Worm (Caenorhabditis elegans) whole organism, young adult: ENCODE data around the gene ttc-4.

Experiments used
- B0035.1 ChIP-seq: sonication (generic microtip); optimal IDR thresholded peaks from 2 replicates; lab custom pipeline; 2016; ENCODE audit warnings: missing genetic modification characterization, mild to moderate bottlenecking, missing compliant biosample characterization, missing genotype, missing genetic modification reagents
- B0261.1 ChIP-seq: sonication (generic microtip); optimal IDR thresholded peaks from 2 replicates; lab custom pipeline; 2016; ENCODE audit warnings: mild to moderate bottlenecking, missing genetic modification characterization, moderate library complexity, missing compliant biosample characterization
- F23B12.7 ChIP-seq: sonication (generic microtip); optimal IDR thresholded peaks from 2 replicates; lab custom pipeline; 2017; ENCODE audit warnings: missing genetic modification characterization, mild to moderate bottlenecking, missing compliant biosample characterization, antibody characterized with exemption, moderate library complexity; ENCODE audit not compliant: insufficient read depth
- Y56A3A.18 ChIP-seq: fragments of 200-800 bp; sonication (Bioruptor generic); IDR thresholded peaks from 2 replicates; pipeline ENCODE4 v1.3.6; 2022; ENCODE audit warnings: missing genetic modification reagents, missing genetic modification characterization, missing compliant biosample characterization
- ZK185.1 ChIP-seq: sonication (generic microtip); optimal IDR thresholded peaks from 2 replicates; lab custom pipeline; 2016; ENCODE audit warnings: mild to moderate bottlenecking, missing genetic modification characterization, missing compliant biosample characterization; ENCODE audit not compliant: poor library complexity, severe bottlenecking
- ama-1 ChIP-seq, 3 experiments: fragments of 150-350 bp in 1 of 3; sonication (generic microtip) in 2 of 3; optimal IDR thresholded peaks; 2 replicates each; lab custom pipeline; 2014 to 2018; ENCODE audit warnings: missing biosample characterization in 2 of 3, missing genetic modification characterization in 2 of 3, missing genetic modification reagents in 2 of 3
- atf-7 ChIP-seq: sonication (generic microtip); optimal IDR thresholded peaks from 2 replicates; lab custom pipeline; 2017; ENCODE audit warnings: mild to moderate bottlenecking, missing genetic modification characterization, missing compliant biosample characterization
- attf-6 ChIP-seq: fragments of 200-800 bp; sonication (Bioruptor generic); IDR thresholded peaks from 2 replicates; pipeline ENCODE4 v1.3.6; 2022; ENCODE audit warnings: missing genetic modification reagents, missing genetic modification characterization, missing compliant biosample characterization
- cebp-2 ChIP-seq: fragments of 200-800 bp; sonication (Bioruptor generic); IDR thresholded peaks from 2 replicates; pipeline ENCODE4 v1.3.6; 2022; ENCODE audit warnings: missing genetic modification characterization, missing compliant biosample characterization
- ceh-27 ChIP-seq: fragments of 200-800 bp; sonication (Bioruptor generic); optimal IDR thresholded peaks from 2 replicates; lab custom pipeline; 2018; ENCODE audit warnings: mild to moderate bottlenecking, missing genetic modification characterization, moderate library complexity, missing compliant biosample characterization
- ceh-91 ChIP-seq: fragments of 200-800 bp; sonication (Bioruptor generic); IDR thresholded peaks from 2 replicates; pipeline ENCODE4 v1.3.6; 2022; ENCODE audit warnings: missing genetic modification reagents, missing genetic modification characterization, missing compliant biosample characterization
- dox-1 ChIP-seq: fragments of 200-800 bp; sonication (Bioruptor generic); IDR thresholded peaks from 2 replicates; pipeline ENCODE4 v1.3.6; 2022; ENCODE audit warnings: missing genetic modification reagents, missing genetic modification characterization, missing compliant biosample characterization
- efl-1 ChIP-seq: fragments of 150-350 bp; optimal IDR thresholded peaks from 2 replicates; lab custom pipeline; 2014; ENCODE audit warnings: missing biosample characterization, missing genetic modification reagents, missing genetic modification characterization
- ekl-4 ChIP-seq: fragments of 200-800 bp; sonication (Bioruptor generic); IDR thresholded peaks from 2 replicates; pipeline ENCODE4 v1.3.6; 2022; ENCODE audit warnings: missing genetic modification reagents, missing genetic modification characterization, missing compliant biosample characterization
- ets-4 ChIP-seq: fragments of 200-800 bp; sonication (Bioruptor generic); optimal IDR thresholded peaks from 2 replicates; lab custom pipeline; 2018; ENCODE audit warnings: mild to moderate bottlenecking, missing genetic modification characterization, missing compliant biosample characterization
- fkh-3 ChIP-seq: sonication (generic microtip); optimal IDR thresholded peaks from 2 replicates; lab custom pipeline; 2016; ENCODE audit warnings: mild to moderate bottlenecking, missing genetic modification characterization, missing compliant biosample characterization
- hmg-1.2 ChIP-seq: fragments of 200-800 bp; sonication (Bioruptor generic); IDR thresholded peaks from 2 replicates; pipeline ENCODE4 v1.3.6; 2022; ENCODE audit warnings: missing genetic modification reagents, missing genetic modification characterization, missing compliant biosample characterization
- let-526 ChIP-seq: fragments of 200-800 bp; sonication (Bioruptor generic); IDR thresholded peaks from 2 replicates; pipeline ENCODE4 v1.3.6; 2022; ENCODE audit warnings: missing genetic modification reagents, missing genetic modification characterization, missing compliant biosample characterization
- let-607 ChIP-seq, 2 experiments: fragments of 200-800 bp in 1 of 2; sonication (Bioruptor generic) in 1 of 2; sonication (generic microtip) in 1 of 2; optimal IDR thresholded peaks; 2 replicates each; lab custom pipeline; 2016 to 2018; ENCODE audit warnings: mild to moderate bottlenecking in 2 of 2, missing compliant biosample characterization in 2 of 2, missing genetic modification characterization in 2 of 2, moderate library complexity in 2 of 2, missing genotype in 1 of 2
- lin-26 ChIP-seq: fragments of 200-800 bp; sonication (Bioruptor generic); IDR thresholded peaks from 2 replicates; pipeline ENCODE4 v1.3.6; 2022; ENCODE audit warnings: missing genetic modification reagents, missing genetic modification characterization, missing compliant biosample characterization
- lir-1 ChIP-seq: fragments of 200-800 bp; sonication (Bioruptor generic); conservative IDR thresholded peaks from 2 replicates; pipeline ENCODE4 v1.3.6; 2022; ENCODE audit warnings: missing genetic modification reagents, missing genetic modification characterization, missing compliant biosample characterization
- mcd-1 ChIP-seq: fragments of 200-800 bp; sonication (Bioruptor generic); IDR thresholded peaks from 2 replicates; pipeline ENCODE4 v1.3.6; 2022; ENCODE audit warnings: missing genetic modification reagents, missing genetic modification characterization, missing compliant biosample characterization
- mes-4 ChIP-seq: sonication (generic microtip); optimal IDR thresholded peaks from 2 replicates; lab custom pipeline; 2016; ENCODE audit warnings: missing genotype, missing genetic modification characterization, missing compliant biosample characterization
- nfyb-1 ChIP-seq: fragments of 200-800 bp; sonication (Bioruptor generic); IDR thresholded peaks from 2 replicates; pipeline ENCODE4 v1.3.6; 2022; ENCODE audit warnings: missing genetic modification reagents, missing genetic modification characterization, missing compliant biosample characterization
- nhr-27 ChIP-seq: fragments of 200-800 bp; sonication (Bioruptor generic); optimal IDR thresholded peaks from 2 replicates; lab custom pipeline; 2018; ENCODE audit warnings: mild to moderate bottlenecking, missing genetic modification characterization, moderate library complexity, missing compliant biosample characterization
- nhr-80 ChIP-seq: sonication (generic microtip); optimal IDR thresholded peaks from 2 replicates; lab custom pipeline; 2016; ENCODE audit warnings: missing genetic modification characterization, missing compliant biosample characterization
- pbrm-1 ChIP-seq: fragments of 200-800 bp; sonication (Bioruptor generic); IDR thresholded peaks from 2 replicates; pipeline ENCODE4 v1.3.6; 2022; ENCODE audit warnings: missing genetic modification reagents, missing genetic modification characterization, missing compliant biosample characterization
- snpc-1.1 ChIP-seq: sonication (generic microtip); optimal IDR thresholded peaks from 2 replicates; lab custom pipeline; 2017; ENCODE audit warnings: missing genetic modification characterization, mild to moderate bottlenecking, missing compliant biosample characterization, antibody characterized with exemption, moderate library complexity, missing genotype, missing genetic modification reagents; ENCODE audit not compliant: insufficient read depth
- snpc-4 ChIP-seq, 5 experiments: fragments of 150-350 bp in 1 of 5; sonication (generic microtip) in 4 of 5; optimal IDR thresholded peaks; 2 replicates each; lab custom pipeline; 2014 to 2018; ENCODE audit warnings: missing genetic modification characterization in 5 of 5, missing biosample characterization in 3 of 5, antibody characterized with exemption in 2 of 5, mild to moderate bottlenecking in 2 of 5, missing compliant biosample characterization in 2 of 5, missing genotype in 2 of 5, moderate library complexity in 2 of 5, missing genetic modification reagents in 1 of 5
- tbp1 ChIP-seq: fragments of 200-800 bp; sonication (Bioruptor generic); optimal IDR thresholded peaks from 2 replicates; lab custom pipeline; 2018; ENCODE audit warnings: mild to moderate bottlenecking, missing genetic modification characterization, missing compliant biosample characterization
- xnd-1 ChIP-seq: sonication (generic microtip); optimal IDR thresholded peaks from 2 replicates; lab custom pipeline; 2016; ENCODE audit warnings: missing genotype, missing genetic modification reagents, missing genetic modification characterization, missing compliant biosample characterization
- ztf-22 ChIP-seq: fragments of 200-800 bp; sonication (Bioruptor generic); optimal IDR thresholded peaks from 2 replicates; lab custom pipeline; 2018; ENCODE audit warnings: mild to moderate bottlenecking, missing genetic modification characterization, moderate library complexity, missing compliant biosample characterization
- ztf-26 ChIP-seq: sonication (generic microtip); optimal IDR thresholded peaks from 2 replicates; lab custom pipeline; 2017; ENCODE audit warnings: missing genetic modification characterization, missing compliant biosample characterization

The ttc-4 gene

DNA sequence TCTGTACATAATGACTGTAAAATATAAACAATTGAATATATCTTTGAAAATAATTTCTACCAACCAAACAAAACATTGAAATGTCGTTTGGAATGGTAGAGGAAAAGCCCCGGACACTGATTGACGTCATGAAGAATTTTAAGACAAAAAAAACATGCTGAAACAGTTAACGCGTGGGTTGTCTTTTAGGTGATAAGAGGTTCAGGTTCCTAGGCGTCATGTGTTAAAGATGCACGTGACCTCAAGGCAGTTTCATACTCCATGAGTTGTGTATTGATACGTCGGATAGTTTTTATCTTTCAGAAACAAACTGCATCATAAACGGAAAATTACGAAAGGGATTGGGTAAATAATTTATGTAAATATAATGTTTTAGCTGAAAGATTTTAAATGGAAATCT, 37.4 kb upstream of the ttc-4 start:
- no peak for TF ChIP-seq atf-7 (tag; lab: Kevin White, UChicago)
- TF ChIP-seq mcd-1 = no peak
- TF ChIP-seq B0261.1 (tag; lab: Kevin White, UChicago) = no peak
- no peak for TF ChIP-seq snpc-4 (GFP tag; optimal IDR thresholded peaks at IDR 0.05; lab: Kevin White, UChicago)
- TF ChIP-seq snpc-4 (tag; optimal IDR thresholded peaks at IDR 0.05; lab: Kevin White, UChicago) = peak in 1 of 4 experiments; percentile 7
- peak; percentile 55 for TF ChIP-seq nhr-80 (tag; lab: Kevin White, UChicago)

DNA sequence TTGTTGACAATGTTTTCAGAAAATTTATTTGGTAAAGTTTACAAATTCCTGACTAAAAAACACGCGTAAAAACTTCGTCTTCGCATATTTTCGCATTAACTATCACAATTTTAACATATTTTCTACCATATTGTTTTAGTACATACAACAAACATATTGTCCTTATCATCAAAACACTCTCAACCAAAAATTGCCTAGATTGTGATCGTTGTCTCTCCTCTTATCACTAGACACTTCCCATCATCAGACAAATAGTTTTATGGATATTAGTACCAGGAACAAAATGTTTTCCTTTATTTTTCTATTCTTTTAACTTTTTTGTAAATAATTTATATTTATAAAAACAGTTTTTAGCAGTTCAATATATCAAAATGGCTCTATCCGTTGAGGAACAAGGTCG, 33.1 kb upstream of the ttc-4 start, which contains the start of gene C17C3.3:
TSS of gene C17C3.3 (plus strand) at position 346 of the 400 bp plus-strand sequence.
- TF ChIP-seq tbp1 (GFP tag; lab: Kevin White, UChicago) (no peak), Y56A3A.18 (GFP tag; lab: Robert Waterston, UW) (no peak), B0035.1 (tag; lab: Kevin White, UChicago) (no peak), ztf-22 (GFP tag; lab: Kevin White, UChicago) (no peak), ceh-27 (GFP tag; lab: Kevin White, UChicago) (no peak)
- TF ChIP-seq, all 124 proteins: peak for 0

DNA sequence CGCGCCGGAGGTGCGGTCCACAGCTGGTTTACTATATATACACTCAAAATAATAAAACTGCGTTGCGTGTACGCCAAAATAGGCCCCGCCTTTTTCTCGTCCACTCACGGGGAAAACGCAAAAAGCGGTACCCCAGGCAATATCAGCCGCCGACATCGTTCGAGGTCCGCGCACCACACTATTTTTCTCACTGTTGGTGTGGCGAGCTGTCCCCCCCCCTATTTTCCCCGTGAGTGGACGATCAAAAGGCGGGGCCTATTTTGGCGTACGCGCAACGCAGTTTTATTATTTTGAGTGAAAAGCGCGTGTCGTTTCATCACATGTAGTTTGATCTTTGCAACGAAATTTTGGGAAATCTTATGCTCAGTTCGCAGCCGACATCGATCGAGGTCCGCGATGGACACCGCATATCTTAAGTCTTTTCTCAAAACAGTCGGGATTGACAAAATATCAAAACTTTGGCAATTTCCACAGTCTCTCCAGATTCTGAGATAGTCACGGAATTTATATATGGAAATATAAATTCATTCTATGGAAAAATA, 29.4 kb upstream of the ttc-4 start:
- no peak for TF ChIP-seq efl-1 (GFP tag; lab: Kevin White, UChicago)
- TF ChIP-seq hmg-1.2 = peak; percentile 74
- TF ChIP-seq nfyb-1 (GFP tag; lab: Robert Waterston, UW) = 0 out of 2 replicates have a peak, but pooled peaks have one; percentile 41
- TF ChIP-seq let-607 (tag; optimal IDR thresholded peaks at IDR 0.05; lab: Kevin White, UChicago) = no peak
- peak; percentile 82; the same call in 1 of the 2 replicates for TF ChIP-seq attf-6 (GFP tag; lab: Robert Waterston, UW)
- no peak for TF ChIP-seq let-526 (GFP tag; lab: Robert Waterston, UW)
- TF ChIP-seq ztf-26 (tag; lab: Kevin White, UChicago) = no peak
- no peak for TF ChIP-seq ama-1 (optimal IDR thresholded peaks at IDR 0.05; lab: Kevin White, UChicago)
- TF ChIP-seq ama-1 (GFP tag; optimal IDR thresholded peaks at IDR 0.05; lab: Kevin White, UChicago) = no peak
- 0 out of 2 replicates have a peak, but pooled peaks have one; percentile 56 for TF ChIP-seq lin-26 (GFP tag; lab: Robert Waterston, UW)
- 0 out of 2 replicates have a peak, but pooled peaks have one; percentile 50 for TF ChIP-seq cebp-2 (GFP tag; lab: Robert Waterston, UW)
- TF ChIP-seq snpc-4 (GFP tag; optimal IDR thresholded peaks at IDR 0.05; lab: Kevin White, UChicago) = no peak
- peak in 2 of 4 experiments; percentile 75 to 91 for TF ChIP-seq snpc-4 (tag; optimal IDR thresholded peaks at IDR 0.05; lab: Kevin White, UChicago)
- TF ChIP-seq mes-4 (tag; lab: Kevin White, UChicago) = no peak
- peak; percentile 72; the same call in 1 of the 2 replicates for TF ChIP-seq pbrm-1 (GFP tag; lab: Robert Waterston, UW)
- TF ChIP-seq snpc-1.1 (tag; lab: Kevin White, UChicago) = peak; percentile 80

DNA sequence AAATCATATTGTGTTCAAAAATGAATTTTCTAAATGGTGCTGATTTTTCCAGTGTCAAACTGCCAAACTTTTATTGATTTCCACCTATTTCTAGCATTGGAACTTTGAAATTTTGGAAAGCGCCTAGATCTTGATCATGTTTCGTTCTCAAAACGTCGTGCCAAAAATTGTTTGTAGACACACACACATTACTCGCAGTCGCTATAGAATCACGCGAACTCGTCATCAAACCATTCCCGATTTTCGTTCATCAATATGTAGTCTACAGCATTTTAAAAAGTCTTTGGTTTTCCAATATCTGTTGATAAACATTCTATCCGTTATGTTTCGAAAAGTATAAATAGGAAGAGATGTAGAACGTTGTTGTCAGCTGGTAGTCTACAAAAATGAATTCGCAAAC, 24.2 kb upstream of the ttc-4 start, which contains the start of the genes C17C3.1 and C17C3.15:
TSS of gene C17C3.1 (plus strand) at position 301 of the 400 bp plus-strand sequence.
TSS of gene C17C3.15 (plus strand) at position 383 of the 400 bp plus-strand sequence.
- TF ChIP-seq ets-4 (GFP tag; lab: Kevin White, UChicago) (no peak), fkh-3 (tag; lab: Kevin White, UChicago) (no peak), dox-1 (GFP tag; lab: Robert Waterston, UW) (no peak), nhr-27 (no peak), lir-1 (no peak), snpc-4 (GFP tag; optimal IDR thresholded peaks at IDR 0.05; lab: Kevin White, UChicago) (no peak), snpc-4 (tag; optimal IDR thresholded peaks at IDR 0.05; lab: Kevin White, UChicago) (no peak), hmg-1.2 (no peak), ZK185.1 (tag; lab: Kevin White, UChicago) (no peak), xnd-1 (tag; lab: Kevin White, UChicago) (no peak), F23B12.7 (tag; lab: Kevin White, UChicago) (no peak), ceh-91 (GFP tag; lab: Robert Waterston, UW) (no peak), ekl-4 (GFP tag; lab: Robert Waterston, UW) (no peak)
